Fruit fly (Drosophila melanogaster): ENCODE results near the gene UbcE2H.

DNA sequence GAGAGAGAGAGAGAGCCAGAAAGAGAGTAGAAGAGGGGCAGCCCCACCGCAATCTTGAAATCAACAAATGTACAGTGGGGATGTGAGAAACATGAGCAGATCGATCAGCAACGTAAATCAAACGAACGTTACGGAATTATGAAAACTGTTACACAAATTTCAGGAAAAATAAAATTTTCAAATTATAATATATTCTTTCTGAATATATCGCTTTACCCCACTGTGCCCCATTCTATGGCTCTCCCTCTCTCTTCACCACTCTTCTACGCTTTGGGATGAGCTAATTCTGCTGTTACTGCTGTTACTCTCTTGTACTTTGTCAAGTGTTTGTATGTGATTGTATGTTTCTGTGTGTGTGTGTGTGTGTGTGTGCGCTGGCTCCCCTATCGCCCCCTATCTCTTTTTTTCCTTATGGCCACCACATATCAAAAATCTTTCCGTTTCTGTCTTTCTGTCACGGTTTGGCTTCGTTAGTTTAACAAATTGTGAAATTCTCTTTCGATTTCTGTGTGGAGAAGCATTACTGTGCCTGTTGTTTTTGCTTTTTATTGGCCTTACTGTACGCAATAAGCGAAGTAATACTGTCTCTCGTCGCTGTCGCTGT, 2.7 kb downstream of the UbcE2H start:
- no peak for TF ChIP-seq insv (optimal IDR thresholded peaks at IDR 0.05)
- no peak for TF ChIP-seq h (optimal IDR thresholded peaks at IDR 0.05)
- TF ChIP-seq ttk (optimal IDR thresholded peaks at IDR 0.05) = no peak

All from Kc167 (cell line).